Fruit fly (Drosophila melanogaster): Measurements from ENCODE around the gene Strip.

Strip gene

dm6 chr3L:3308676-3309613, 19.7 kb downstream of the Strip start:
- no peak for TF ChIP-seq Dll (optimal IDR thresholded peaks at IDR 0.05)
- no peak for TF ChIP-seq EcR (GFP tag; optimal IDR thresholded peaks at IDR 0.05)
- TF ChIP-seq CG8478 (optimal IDR thresholded peaks at IDR 0.05): no peak
- TF ChIP-seq psq (optimal IDR thresholded peaks at IDR 0.05): no peak
- TF ChIP-seq usp (GFP tag; optimal IDR thresholded peaks at IDR 0.05): no peak
- no peak for TF ChIP-seq pan (optimal IDR thresholded peaks at IDR 0.05)

- TF ChIP-seq pan (optimal IDR thresholded peaks at IDR 0.05): no peak
- no peak for TF ChIP-seq Dll (optimal IDR thresholded peaks at IDR 0.05)
- TF ChIP-seq usp (GFP tag; optimal IDR thresholded peaks at IDR 0.05): no peak
- TF ChIP-seq psq (optimal IDR thresholded peaks at IDR 0.05): no peak
- no peak for TF ChIP-seq CG8478 (optimal IDR thresholded peaks at IDR 0.05)
- no peak for TF ChIP-seq EcR (GFP tag; optimal IDR thresholded peaks at IDR 0.05)
Measured at dm6 chr3L:3307593-3307992, 21.1 kb downstream of the Strip start.

dm6 chr3L:3306515-3306914, 22.2 kb downstream of the Strip start:
- no peak for TF ChIP-seq psq (optimal IDR thresholded peaks at IDR 0.05)
- TF ChIP-seq pan (optimal IDR thresholded peaks at IDR 0.05): no peak
- no peak for TF ChIP-seq Dll (optimal IDR thresholded peaks at IDR 0.05)
- no peak for TF ChIP-seq EcR (GFP tag; optimal IDR thresholded peaks at IDR 0.05)
- no peak for TF ChIP-seq CG8478 (optimal IDR thresholded peaks at IDR 0.05)
- TF ChIP-seq usp (GFP tag; optimal IDR thresholded peaks at IDR 0.05): no peak

- no peak for TF ChIP-seq psq (optimal IDR thresholded peaks at IDR 0.05)
- TF ChIP-seq Dll (optimal IDR thresholded peaks at IDR 0.05): no peak
Measured at dm6 chr3L:3305430-3305829, 23.2 kb downstream of the Strip start.

- no peak for TF ChIP-seq psq (optimal IDR thresholded peaks at IDR 0.05)
- TF ChIP-seq CG8478 (optimal IDR thresholded peaks at IDR 0.05): no peak
- no peak for TF ChIP-seq pan (optimal IDR thresholded peaks at IDR 0.05)
Measured at dm6 chr3L:3304740-3305139, 23.9 kb downstream of the Strip start.

dm6 chr3L:3303534-3304459, 24.9 kb downstream of the Strip start, which contains the start of gene ZnT63C:
ZnT63C (plus strand) TSS chr3L:3303708.
- TF ChIP-seq usp (GFP tag; optimal IDR thresholded peaks at IDR 0.05) (no peak), pan (optimal IDR thresholded peaks at IDR 0.05) (no peak), Dll (optimal IDR thresholded peaks at IDR 0.05) (no peak), CG8478 (optimal IDR thresholded peaks at IDR 0.05) (no peak), EcR (GFP tag; optimal IDR thresholded peaks at IDR 0.05) (no peak), psq (optimal IDR thresholded peaks at IDR 0.05) (no peak)

- TF ChIP-seq CG8478 (optimal IDR thresholded peaks at IDR 0.05) (no peak), Dll (optimal IDR thresholded peaks at IDR 0.05) (no peak), psq (optimal IDR thresholded peaks at IDR 0.05) (no peak), usp (GFP tag; optimal IDR thresholded peaks at IDR 0.05) (no peak), EcR (GFP tag; optimal IDR thresholded peaks at IDR 0.05) (no peak), pan (optimal IDR thresholded peaks at IDR 0.05) (no peak)
Measured at dm6 chr3L:3303087-3303526, 25.6 kb downstream of the Strip start, which contains the start of gene CG14968. CG14968 (minus strand) TSS chr3L:3303112.

- TF ChIP-seq CG8478 (optimal IDR thresholded peaks at IDR 0.05) (no peak), Dll (optimal IDR thresholded peaks at IDR 0.05) (no peak), psq (optimal IDR thresholded peaks at IDR 0.05) (no peak), pan (optimal IDR thresholded peaks at IDR 0.05) (no peak), usp (GFP tag; optimal IDR thresholded peaks at IDR 0.05) (no peak), EcR (GFP tag; optimal IDR thresholded peaks at IDR 0.05) (no peak)
Measured at dm6 chr3L:3301171-3301738, 27.4 kb downstream of the Strip start.

dm6 chr3L:3300345-3300744, 28.3 kb downstream of the Strip start:
- TF ChIP-seq usp (GFP tag; optimal IDR thresholded peaks at IDR 0.05): no peak
- no peak for TF ChIP-seq Dll (optimal IDR thresholded peaks at IDR 0.05)
- TF ChIP-seq pan (optimal IDR thresholded peaks at IDR 0.05): no peak
- TF ChIP-seq psq (optimal IDR thresholded peaks at IDR 0.05): no peak
- TF ChIP-seq EcR (GFP tag; optimal IDR thresholded peaks at IDR 0.05): no peak
- no peak for TF ChIP-seq CG8478 (optimal IDR thresholded peaks at IDR 0.05)

- TF ChIP-seq Dll (optimal IDR thresholded peaks at IDR 0.05): no peak
- TF ChIP-seq psq (optimal IDR thresholded peaks at IDR 0.05): no peak
- TF ChIP-seq pan (optimal IDR thresholded peaks at IDR 0.05): no peak
- no peak for TF ChIP-seq usp (GFP tag; optimal IDR thresholded peaks at IDR 0.05)
- TF ChIP-seq CG8478 (optimal IDR thresholded peaks at IDR 0.05): no peak
- no peak for TF ChIP-seq EcR (GFP tag; optimal IDR thresholded peaks at IDR 0.05)
Measured at dm6 chr3L:3291159-3291558, 37.5 kb downstream of the Strip start, which contains the start of gene CG12009. CG12009 (plus strand) TSS chr3L:3291459.

- no peak for TF ChIP-seq pan (optimal IDR thresholded peaks at IDR 0.05)
- no peak for TF ChIP-seq usp (GFP tag; optimal IDR thresholded peaks at IDR 0.05)
- TF ChIP-seq Dll (optimal IDR thresholded peaks at IDR 0.05): no peak
- TF ChIP-seq EcR (GFP tag; optimal IDR thresholded peaks at IDR 0.05): no peak
- no peak for TF ChIP-seq psq (optimal IDR thresholded peaks at IDR 0.05)
- no peak for TF ChIP-seq CG8478 (optimal IDR thresholded peaks at IDR 0.05)
Measured at dm6 chr3L:3288414-3288813, 40.3 kb downstream of the Strip start.

Data from whole organism.